Fruit fly (Drosophila melanogaster) whole organism, embryonic: ENCODE measurements around the gene Bicra.

Experiments
- Antp ChIP-seq: fragments of 200-800 bp; sonication (Bioruptor generic); optimal IDR thresholded peaks from 3 replicates; lab custom pipeline; 2016; ENCODE audit warnings: missing biosample characterization, missing genetic modification characterization
- B-H2 ChIP-seq: fragments of 200-800 bp; sonication (Bioruptor generic); optimal IDR thresholded peaks from 2 replicates; lab custom pipeline; 2018; ENCODE audit warnings: missing biosample characterization, mild to moderate bottlenecking, missing genetic modification characterization
- BEAF-32 ChIP-seq: fragments of 200-800 bp; sonication (Bioruptor generic); optimal IDR thresholded peaks from 3 replicates; lab custom pipeline; 2017; ENCODE audit warnings: missing biosample characterization, missing genetic modification characterization, mild to moderate bottlenecking, moderate library complexity, missing genetic modification reagents
- BtbVII ChIP-seq: fragments of 200-800 bp; sonication (Bioruptor generic); optimal IDR thresholded peaks from 3 replicates; lab custom pipeline; 2017; ENCODE audit warnings: missing biosample characterization, mild to moderate bottlenecking, missing genetic modification characterization
- CG11456 ChIP-seq: fragments of 200-800 bp; sonication (Bioruptor generic); IDR thresholded peaks from 3 replicates; pipeline ENCODE4 v1.3.6; 2022; ENCODE audit warnings: missing biosample characterization, missing genetic modification characterization
- CG11504 ChIP-seq: fragments of 200-800 bp; sonication (Bioruptor generic); optimal IDR thresholded peaks from 3 replicates; lab custom pipeline; 2019; ENCODE audit warnings: missing biosample characterization, mild to moderate bottlenecking, missing genetic modification characterization, moderate library complexity
- CG12071 ChIP-seq: fragments of 200-800 bp; sonication (Bioruptor generic); optimal IDR thresholded peaks from 3 replicates; lab custom pipeline; 2018; ENCODE audit warnings: missing biosample characterization, mild to moderate bottlenecking, missing genetic modification characterization
- CG1233 ChIP-seq: fragments of 200-800 bp; sonication (Bioruptor generic); optimal IDR thresholded peaks from 4 replicates; lab custom pipeline; 2018; ENCODE audit warnings: missing biosample characterization, mild to moderate bottlenecking, missing genetic modification characterization
- CG12942 ChIP-seq: fragments of 200-800 bp; sonication (Bioruptor generic); optimal IDR thresholded peaks from 3 replicates; lab custom pipeline; 2016; ENCODE audit warnings: missing biosample characterization, missing genetic modification characterization
- CG14014 ChIP-seq: fragments of 200-800 bp; sonication (Bioruptor generic); IDR thresholded peaks from 2 replicates; pipeline ENCODE4 v1.3.6; 2022; ENCODE audit warnings: missing biosample characterization, missing genetic modification characterization
- CG14050 ChIP-seq: fragments of 200-800 bp; sonication (Bioruptor generic); IDR thresholded peaks from 3 replicates; pipeline ENCODE4 v1.3.6; 2022; ENCODE audit warnings: missing biosample characterization, missing genetic modification characterization
- CG14441 ChIP-seq: fragments of 200-800 bp; sonication (Bioruptor generic); IDR thresholded peaks from 2 replicates; pipeline ENCODE4 v1.3.6; 2022; ENCODE audit warnings: missing biosample characterization, missing genetic modification characterization
- CG14667 ChIP-seq: fragments of 200-800 bp; sonication (Bioruptor generic); IDR thresholded peaks from 2 replicates; pipeline ENCODE4 v1.3.6; 2022; ENCODE audit warnings: missing biosample characterization, missing genetic modification characterization
- CG15514 ChIP-seq: fragments of 200-800 bp; sonication (Bioruptor generic); optimal IDR thresholded peaks from 3 replicates; lab custom pipeline; 2017; ENCODE audit warnings: missing biosample characterization, missing genetic modification characterization, mild to moderate bottlenecking, moderate library complexity, missing genetic modification reagents
- CG15696 ChIP-seq: fragments of 200-800 bp; sonication (Bioruptor generic); optimal IDR thresholded peaks from 2 replicates; lab custom pipeline; 2019; ENCODE audit warnings: missing biosample characterization, mild to moderate bottlenecking, missing genetic modification characterization, moderate library complexity
- CG1603 ChIP-seq: fragments of 200-800 bp; sonication (Bioruptor generic); optimal IDR thresholded peaks from 2 replicates; lab custom pipeline; 2019; ENCODE audit warnings: missing biosample characterization, mild to moderate bottlenecking, missing genetic modification characterization, moderate library complexity
- CG17359 ChIP-seq: fragments of 200-800 bp; sonication (Bioruptor generic); optimal IDR thresholded peaks from 3 replicates; lab custom pipeline; 2018; ENCODE audit warnings: missing biosample characterization, mild to moderate bottlenecking, missing genetic modification characterization, moderate library complexity
- CG17361 ChIP-seq: fragments of 200-800 bp; sonication (Bioruptor generic); IDR thresholded peaks from 3 replicates; pipeline ENCODE4 v1.3.6; 2022; ENCODE audit warnings: missing biosample characterization, missing genetic modification characterization
- CG18764 ChIP-seq: fragments of 200-800 bp; sonication (Bioruptor generic); optimal IDR thresholded peaks from 3 replicates; lab custom pipeline; 2016; ENCODE audit warnings: missing biosample characterization, missing genetic modification characterization
- CG32532 ChIP-seq: fragments of 200-800 bp; sonication (Bioruptor generic); IDR thresholded peaks from 2 replicates; pipeline ENCODE4 v1.3.6; 2022; ENCODE audit warnings: missing biosample characterization, missing genetic modification characterization
- CG3281 ChIP-seq: fragments of 200-800 bp; sonication (Bioruptor generic); optimal IDR thresholded peaks from 3 replicates; lab custom pipeline; 2017; ENCODE audit warnings: missing biosample characterization, mild to moderate bottlenecking, missing genetic modification characterization
- CG34224 ChIP-seq: fragments of 200-800 bp; sonication (Bioruptor generic); IDR thresholded peaks from 3 replicates; pipeline ENCODE4 v1.3.6; 2022; ENCODE audit warnings: missing biosample characterization, missing genetic modification characterization; ENCODE audit not compliant: partially characterized antibody
- CG34376 ChIP-seq: fragments of 200-800 bp; sonication (Bioruptor generic); optimal IDR thresholded peaks from 2 replicates; lab custom pipeline; 2018; ENCODE audit warnings: missing biosample characterization, mild to moderate bottlenecking, missing genetic modification characterization
- CG6272 ChIP-seq: fragments of 200-800 bp; sonication (Bioruptor generic); IDR thresholded peaks from 2 replicates; pipeline ENCODE4 v1.3.6; 2022; ENCODE audit warnings: missing biosample characterization, missing genetic modification characterization
- CG6854 ChIP-seq: fragments of 200-800 bp; sonication (Bioruptor generic); optimal IDR thresholded peaks from 3 replicates; lab custom pipeline; 2017; ENCODE audit warnings: missing biosample characterization, mild to moderate bottlenecking, missing genetic modification characterization
- CG8944 ChIP-seq: fragments of 200-800 bp; sonication (Bioruptor generic); optimal IDR thresholded peaks from 3 replicates; lab custom pipeline; 2016; ENCODE audit warnings: missing biosample characterization, missing genetic modification characterization
- CG9727 ChIP-seq: fragments of 200-800 bp; sonication (Bioruptor generic); optimal IDR thresholded peaks from 3 replicates; lab custom pipeline; 2017; ENCODE audit warnings: missing biosample characterization, mild to moderate bottlenecking, missing genetic modification characterization
- CG9817 ChIP-seq: fragments of 200-800 bp; sonication (Bioruptor generic); optimal IDR thresholded peaks from 2 replicates; lab custom pipeline; 2018; ENCODE audit warnings: missing biosample characterization, mild to moderate bottlenecking, missing genetic modification characterization, moderate library complexity
- Eip74EF ChIP-seq, 2 experiments: fragments of 200-800 bp in 1 of 2; fragments of >200 bp in 1 of 2; sonication (Bioruptor generic) in 1 of 2; optimal IDR thresholded peaks; 2 replicates each; lab custom pipeline; 2017 to 2019; ENCODE audit warnings: missing biosample characterization in 2 of 2, missing genetic modification characterization in 2 of 2, mild to moderate bottlenecking in 1 of 2, moderate library complexity in 1 of 2
- Gug ChIP-seq: fragments of 200-800 bp; sonication (Bioruptor generic); IDR thresholded peaks from 4 replicates; pipeline ENCODE4 v1.3.6; 2022; ENCODE audit warnings: missing biosample characterization, missing genetic modification characterization
- Hr3 ChIP-seq: fragments of 200-800 bp; sonication (Bioruptor generic); optimal IDR thresholded peaks from 3 replicates; lab custom pipeline; 2016; ENCODE audit warnings: missing biosample characterization, missing genetic modification characterization
- Med ChIP-seq: fragments of 200-800 bp; sonication (Bioruptor generic); peaks from one replicate; lab custom pipeline; 2016; ENCODE audit warnings: missing biosample characterization, missing genetic modification characterization, mild to moderate bottlenecking, inconsistent platforms, moderate library complexity
- Meics ChIP-seq: fragments of 200-800 bp; sonication (Bioruptor generic); optimal IDR thresholded peaks from 2 replicates; lab custom pipeline; 2017; ENCODE audit warnings: missing biosample characterization, mild to moderate bottlenecking, missing genetic modification characterization
- Nf-YC ChIP-seq: fragments of 200-800 bp; optimal IDR thresholded peaks from 3 replicates; lab custom pipeline; 2019; ENCODE audit warnings: missing biosample characterization, mild to moderate bottlenecking, missing genetic modification characterization, moderate library complexity
- Oaz ChIP-seq: fragments of 200-800 bp; sonication (Bioruptor generic); IDR thresholded peaks from 2 replicates; pipeline ENCODE4 v1.3.6; 2022; ENCODE audit warnings: missing biosample characterization, missing genetic modification characterization
- al ChIP-seq: fragments of 200-800 bp; sonication (Bioruptor generic); IDR thresholded peaks from 2 replicates; pipeline ENCODE4 v1.3.6; 2022; ENCODE audit warnings: missing biosample characterization, missing genetic modification characterization
- dmrt99B ChIP-seq: fragments of 200-800 bp; sonication (Bioruptor generic); optimal IDR thresholded peaks from 2 replicates; lab custom pipeline; 2018; ENCODE audit warnings: missing biosample characterization, mild to moderate bottlenecking, missing genetic modification characterization, moderate library complexity
- eyg ChIP-seq: fragments of 200-800 bp; sonication (Bioruptor generic); optimal IDR thresholded peaks from 3 replicates; lab custom pipeline; 2016; ENCODE audit warnings: missing biosample characterization, missing genetic modification characterization
- fd64A ChIP-seq: fragments of 200-800 bp; sonication (Bioruptor generic); optimal IDR thresholded peaks from 3 replicates; lab custom pipeline; 2018; ENCODE audit warnings: missing biosample characterization, mild to moderate bottlenecking, missing genetic modification characterization
- gem ChIP-seq: fragments of 200-800 bp; sonication (Bioruptor generic); optimal IDR thresholded peaks from 2 replicates; lab custom pipeline; 2019; ENCODE audit warnings: missing biosample characterization, mild to moderate bottlenecking, missing genetic modification characterization, moderate library complexity
- lab ChIP-seq: fragments of 200-800 bp; sonication (Bioruptor generic); optimal IDR thresholded peaks from 3 replicates; lab custom pipeline; 2017; ENCODE audit warnings: missing biosample characterization, missing genetic modification characterization, mild to moderate bottlenecking, moderate library complexity, missing genetic modification reagents
- nerfin-1 ChIP-seq: fragments of 200-800 bp; sonication (Bioruptor generic); optimal IDR thresholded peaks from 3 replicates; lab custom pipeline; 2019; ENCODE audit warnings: missing biosample characterization, mild to moderate bottlenecking, missing genetic modification characterization, moderate library complexity
- oc ChIP-seq: fragments of 200-800 bp; sonication (Bioruptor generic); optimal IDR thresholded peaks from 2 replicates; lab custom pipeline; 2018; ENCODE audit warnings: missing biosample characterization, mild to moderate bottlenecking, missing genetic modification characterization, moderate library complexity
- pum ChIP-seq: fragments of 200-800 bp; sonication (Bioruptor generic); optimal IDR thresholded peaks from 2 replicates; lab custom pipeline; 2016; ENCODE audit warnings: missing biosample characterization, missing genetic modification characterization
- stc ChIP-seq: fragments of 200-800 bp; sonication (Bioruptor generic); IDR thresholded peaks from 2 replicates; pipeline ENCODE4 v1.3.6; 2022; ENCODE audit warnings: missing biosample characterization, missing genetic modification characterization
- twi ChIP-seq: fragments of 200-800 bp; optimal IDR thresholded peaks from 2 replicates; lab custom pipeline; 2019; ENCODE audit warnings: missing biosample characterization, mild to moderate bottlenecking, missing genetic modification characterization, moderate library complexity
- zfh1 ChIP-seq: fragments of 200-800 bp; sonication (Bioruptor generic); IDR thresholded peaks from 3 replicates; pipeline ENCODE4 v1.3.6; 2022; ENCODE audit warnings: missing biosample characterization, missing genetic modification characterization

Bicra gene

dm6 chr3R:29089662-29090007 is 26.8 kb downstream of the Bicra start (continued):
- TF ChIP-seq Med (GFP tag; lab: Kevin White, UChicago) = peak; percentile 85
- peak; percentile 77 for TF ChIP-seq dmrt99B (tag; lab: Kevin White, UChicago)
- no peak for TF ChIP-seq B-H2 (GFP tag; lab: Kevin White, UChicago)
- TF ChIP-seq BtbVII = peak; percentile 48
- peak; percentile 39 for TF ChIP-seq eyg (GFP tag; lab: Kevin White, UChicago)
- peak; percentile 26 for TF ChIP-seq oc
- no peak for TF ChIP-seq Oaz (GFP tag; lab: Robert Waterston, UW)
- TF ChIP-seq CG11456 (GFP tag; lab: Robert Waterston, UW) = 0 out of 3 replicates have a peak, but pooled peaks have one; percentile 41
- TF ChIP-seq CG18764 = peak; percentile 36
- TF ChIP-seq CG32532 = peak; percentile 67
- TF ChIP-seq CG12071 (GFP tag; lab: Kevin White, UChicago) = peak; percentile 39
- TF ChIP-seq CG1233 (GFP tag; lab: Kevin White, UChicago) = peak; percentile 40
- TF ChIP-seq Meics (GFP tag; lab: Kevin White, UChicago) = peak; percentile 53
- peak; percentile 30; the same call in 1 of the 2 replicates for TF ChIP-seq CG14441 (GFP tag; lab: Robert Waterston, UW)
- TF ChIP-seq Gug (GFP tag; lab: Robert Waterston, UW) = peak; percentile 65; the same call in 2 of the 4 replicates
- TF ChIP-seq gem = peak; percentile 54
- peak; percentile 66 for TF ChIP-seq CG3281
- no peak for TF ChIP-seq Hr3 (GFP tag; lab: Kevin White, UChicago)
- peak; percentile 79 for TF ChIP-seq lab (GFP tag; lab: Kevin White, UChicago)
- peak; percentile 35 for TF ChIP-seq CG8944 (GFP tag; lab: Kevin White, UChicago)
- peak; percentile 21; the same call in 1 of the 2 replicates for TF ChIP-seq stc (GFP tag; lab: Robert Waterston, UW)
- peak; percentile 50 for TF ChIP-seq CG6854 (GFP tag; lab: Kevin White, UChicago)
- TF ChIP-seq pum (GFP tag; lab: Kevin White, UChicago) = peak; percentile 0
- TF ChIP-seq al (GFP tag; lab: Robert Waterston, UW) = peak; percentile 45
- TF ChIP-seq CG6272 = peak; percentile 35; the same call in 1 of the 2 replicates
- no peak for TF ChIP-seq BEAF-32 (GFP tag; lab: Kevin White, UChicago)
- TF ChIP-seq CG14014 (GFP tag; lab: Robert Waterston, UW) = no peak
- peak; percentile 47 for TF ChIP-seq CG15696 (tag; lab: Kevin White, UChicago)
- peak; percentile 13 for TF ChIP-seq CG34376 (GFP tag; lab: Kevin White, UChicago)
- peak; percentile 12 for TF ChIP-seq CG9817
- 0 out of 2 replicates have a peak, but pooled peaks have one; percentile 25 for TF ChIP-seq CG14667
- TF ChIP-seq Eip74EF (GFP tag; optimal IDR thresholded peaks at IDR 0.05; lab: Kevin White, UChicago) = peak in 1 of 2 experiments; percentile 23
- peak; percentile 20 for TF ChIP-seq CG17359 (tag; lab: Kevin White, UChicago)
- TF ChIP-seq Nf-YC = peak; percentile 45
- TF ChIP-seq fd64A (GFP tag; lab: Kevin White, UChicago) = no peak
- TF ChIP-seq CG9727 (GFP tag; lab: Kevin White, UChicago) = peak; percentile 20
- TF ChIP-seq zfh1 (GFP tag; lab: Robert Waterston, UW) = peak; percentile 5; the same call in 1 of the 3 replicates
- peak; percentile 41 for TF ChIP-seq CG15514 (GFP tag; lab: Kevin White, UChicago)
- TF ChIP-seq CG17361 = peak; percentile 52; the same call in 1 of the 3 replicates
- TF ChIP-seq CG1603 (tag; lab: Kevin White, UChicago) = peak; percentile 40
- TF ChIP-seq twi (tag; lab: Kevin White, UChicago) = no peak
- TF ChIP-seq nerfin-1 (tag; lab: Kevin White, UChicago) = peak; percentile 52
- no peak for TF ChIP-seq CG34224 (GFP tag; lab: Robert Waterston, UW)
- peak; percentile 72 for TF ChIP-seq CG11504 (tag; lab: Kevin White, UChicago)
- no peak for TF ChIP-seq CG12942 (GFP tag; lab: Kevin White, UChicago)
- 0 out of 3 replicates have a peak, but pooled peaks have one; percentile 10 for TF ChIP-seq CG14050 (GFP tag; lab: Robert Waterston, UW)
- TF ChIP-seq Antp (GFP tag; lab: Kevin White, UChicago) = no peak
- TF ChIP-seq, all 482 proteins: peak for 136
